Fruit fly (Drosophila melanogaster) ovary, adult (tissue): Measurements from ENCODE around the gene CG13994.
A peak's percentile ranks its signal among the peaks of the same experiment; 100 is the strongest.

Experiments
- CG17801 ChIP-seq: fragments of 200-800 bp; optimal IDR thresholded peaks from 2 replicates; lab custom pipeline; 2019; ENCODE audit warnings: missing biosample characterization, mild to moderate bottlenecking, missing genetic modification characterization, moderate library complexity; ENCODE audit not compliant: partially characterized antibody

Gene CG13994

DNA sequence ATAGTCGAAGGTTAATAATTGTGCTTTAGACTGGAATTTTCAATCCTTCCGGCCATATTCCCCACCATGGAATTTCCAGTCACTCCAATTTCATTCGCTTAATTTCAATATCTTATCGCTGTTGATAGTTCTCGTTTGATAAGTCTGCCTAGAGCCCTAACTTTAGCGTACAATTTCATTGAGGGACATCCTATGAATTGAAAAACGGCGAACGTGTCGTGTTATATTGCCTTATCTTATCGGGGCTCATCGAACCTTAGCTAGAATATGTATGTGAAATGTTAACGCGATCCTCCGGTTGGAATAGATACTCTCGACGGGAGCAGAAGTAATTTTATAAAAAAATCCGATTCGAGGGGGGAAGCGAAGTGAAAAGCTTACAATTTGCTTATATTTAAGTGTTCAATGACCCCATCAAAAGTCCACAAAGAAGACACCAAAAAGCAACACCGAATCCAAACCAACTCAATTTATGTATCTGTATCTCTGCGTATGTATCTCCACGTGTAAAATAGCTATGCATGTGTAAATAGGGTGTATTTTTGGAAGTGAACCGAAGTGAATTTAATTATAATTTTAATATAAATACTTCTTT, 26.9 kb downstream of the CG13994 start:
- no peak for TF ChIP-seq CG17801 (GFP tag; lab: Kevin White, UChicago)

DNA sequence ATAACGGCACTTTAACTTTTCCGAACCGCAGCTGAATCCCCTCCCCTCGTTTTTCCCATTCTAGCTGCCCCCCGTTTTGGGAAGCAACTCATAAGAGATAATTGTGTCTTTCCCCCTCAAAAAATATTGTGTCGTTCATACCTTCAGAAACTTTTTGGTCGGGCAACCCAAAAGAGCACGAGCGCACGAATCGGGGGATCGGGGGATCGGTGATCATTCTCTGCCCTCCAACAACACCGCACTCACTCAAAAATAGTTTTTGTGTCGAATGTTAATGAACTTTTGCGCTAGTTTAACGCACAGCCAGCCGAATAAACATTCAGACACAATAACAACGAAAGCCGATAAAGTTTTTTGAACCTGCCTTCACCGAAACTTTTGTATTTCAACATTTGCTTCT, 27.6 kb downstream of the CG13994 start:
- TF ChIP-seq CG17801 (GFP tag; lab: Kevin White, UChicago), result no peak

DNA sequence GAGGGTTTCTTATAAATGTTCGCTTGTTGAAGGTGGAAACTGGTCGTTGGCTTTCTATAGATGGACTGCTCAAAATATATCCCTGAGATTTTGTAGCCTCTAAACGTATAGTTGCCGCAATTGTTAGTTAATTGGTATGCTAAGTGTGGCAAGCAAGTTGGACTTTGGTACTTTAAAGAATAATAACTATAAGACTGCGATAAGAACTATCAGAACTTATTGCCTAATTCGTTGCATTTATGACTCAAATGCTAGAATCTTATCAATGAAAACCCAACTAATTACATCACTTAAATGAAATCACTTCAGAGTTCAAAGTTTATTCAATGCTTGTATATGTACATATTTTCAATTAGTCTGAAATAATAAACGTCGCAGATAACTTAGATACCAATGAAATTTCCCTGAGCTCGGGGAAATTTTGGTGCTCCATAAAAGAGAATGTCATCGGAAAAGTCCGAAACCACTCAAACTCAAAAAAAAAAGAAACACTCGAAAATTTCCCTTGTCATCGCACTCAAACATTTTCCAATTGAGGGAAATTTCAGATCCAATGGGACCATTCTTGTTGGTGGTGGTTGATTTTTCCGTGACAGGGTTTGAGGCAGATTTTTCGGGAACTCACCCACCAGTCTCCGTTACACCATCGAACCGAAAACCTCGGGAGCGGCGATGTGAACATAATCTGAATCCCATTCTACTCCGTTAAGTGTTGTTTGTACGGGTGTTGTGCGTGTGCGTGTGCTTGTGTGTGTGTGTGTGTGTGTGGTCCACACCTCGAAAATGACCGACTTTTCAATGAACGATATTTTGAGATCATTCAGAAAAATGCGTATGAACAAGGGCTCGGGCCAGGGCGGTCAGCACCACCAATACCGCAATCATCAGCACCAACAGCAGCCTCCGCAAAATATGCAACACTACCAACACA, 28.3 kb downstream of the CG13994 start, which contains the start of gene CG45075:
Gene CG45075, plus strand, starts transcription at position 627 of the 931 bp plus-strand sequence.
- no peak for TF ChIP-seq CG17801 (GFP tag; lab: Kevin White, UChicago)

DNA sequence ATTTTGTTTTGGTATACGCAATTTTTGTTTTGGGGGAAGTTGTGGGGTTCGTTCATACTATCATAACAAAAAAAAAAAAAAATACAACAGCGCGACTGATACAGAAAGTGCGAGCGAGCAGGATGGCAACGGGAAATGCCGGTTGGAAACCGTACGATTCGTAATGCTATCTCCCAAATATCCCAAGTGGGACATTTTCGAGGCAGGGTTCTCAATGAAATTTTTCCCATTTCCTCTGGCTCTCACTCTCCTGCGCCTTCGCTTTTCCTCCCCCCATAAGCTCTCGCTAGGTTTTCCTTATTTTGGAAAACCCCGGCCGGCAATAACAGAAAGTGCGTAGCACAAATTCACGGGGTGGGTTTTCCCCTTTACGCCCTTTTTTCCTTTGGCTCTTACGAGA, 29.5 kb downstream of the CG13994 start:
- no peak for TF ChIP-seq CG17801 (GFP tag; lab: Kevin White, UChicago)

DNA sequence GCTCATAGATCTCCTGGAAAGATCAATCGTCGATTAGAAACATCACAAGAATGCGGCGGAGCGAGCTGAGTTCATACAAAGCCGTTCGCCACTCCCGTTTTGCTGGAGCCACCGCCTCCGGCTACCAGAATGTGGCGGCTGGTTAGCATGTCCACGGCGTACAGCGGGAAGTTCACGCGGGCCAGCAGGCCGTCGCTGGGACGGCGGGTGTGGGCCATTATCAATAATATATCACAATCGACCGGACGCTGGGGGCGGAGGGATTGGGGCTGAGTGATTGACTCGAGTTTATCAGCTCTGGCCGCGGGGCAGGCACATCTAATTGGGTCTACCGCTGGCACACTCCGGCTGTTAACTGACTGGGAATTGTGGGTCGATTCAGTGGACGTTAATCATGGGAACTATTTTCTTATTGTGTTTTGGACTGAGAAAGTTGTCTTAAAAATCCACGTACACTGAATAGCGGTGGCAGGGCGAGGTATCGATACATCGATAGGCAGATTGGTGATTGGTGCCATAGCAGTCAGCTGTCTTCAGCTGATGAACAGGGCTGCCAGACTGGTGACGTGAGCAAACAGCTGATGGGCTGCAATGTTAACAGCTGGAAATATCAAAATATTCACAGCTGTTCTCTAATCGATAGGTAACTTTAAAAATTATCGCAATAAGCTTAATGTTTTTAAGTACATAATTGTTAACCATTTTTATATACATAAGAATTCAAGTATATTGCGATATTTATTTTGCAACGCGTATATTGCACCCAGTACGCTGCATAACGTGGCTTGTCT, 35.9 kb downstream of the CG13994 start, which contains the start of gene CG9175:
Gene CG9175, minus strand, starts transcription at position 488 of the 791 bp plus-strand sequence.
- peak; percentile 30 for TF ChIP-seq CG17801 (GFP tag; lab: Kevin White, UChicago)

DNA sequence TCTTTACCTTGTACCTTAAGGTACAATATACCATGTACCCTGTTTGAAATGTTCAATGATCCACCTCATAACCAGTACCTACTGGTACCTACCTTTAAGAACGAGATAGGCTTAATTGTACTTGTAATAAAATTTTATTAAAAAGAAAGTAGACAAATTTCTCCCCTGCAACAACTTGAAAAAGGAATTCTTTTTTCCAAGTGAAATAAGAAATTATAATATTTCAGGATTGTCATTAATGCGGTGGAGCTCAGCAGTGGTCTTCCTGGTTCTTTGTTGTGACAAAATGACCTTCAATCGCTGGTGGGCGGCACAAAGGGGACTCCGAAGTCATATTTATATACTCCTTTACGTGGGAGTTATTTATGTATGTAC, 36.5 kb downstream of the CG13994 start:
- no peak for TF ChIP-seq CG17801 (GFP tag; lab: Kevin White, UChicago)

DNA sequence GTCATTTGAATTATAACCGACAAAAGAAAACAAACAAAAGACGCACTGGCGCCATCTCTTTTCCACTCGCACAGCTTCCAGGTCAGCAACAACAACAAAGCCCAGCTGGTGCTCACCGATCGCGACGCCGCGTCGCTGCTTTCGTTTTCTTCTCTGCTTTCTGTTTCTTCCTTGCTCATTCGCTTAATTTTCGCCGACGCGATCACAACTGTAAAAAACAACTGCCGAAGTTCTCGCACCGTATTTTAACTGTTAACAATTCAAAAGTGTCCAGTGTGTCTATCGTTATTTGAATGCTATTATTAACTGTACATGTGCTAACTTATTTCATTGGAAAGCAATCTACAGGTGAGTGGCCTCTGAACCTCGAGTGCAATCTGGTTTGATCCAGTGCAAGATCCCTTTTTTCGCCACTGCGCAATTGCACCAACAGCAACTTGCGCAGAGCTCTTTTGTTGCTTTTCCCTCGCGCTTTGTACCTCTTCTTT, 37.5 kb downstream of the CG13994 start, which contains the start of gene stai:
Gene stai, plus strand, starts transcription at position 176 of the 488 bp plus-strand sequence.
- TF ChIP-seq CG17801 (GFP tag; lab: Kevin White, UChicago), result peak; percentile 59

DNA sequence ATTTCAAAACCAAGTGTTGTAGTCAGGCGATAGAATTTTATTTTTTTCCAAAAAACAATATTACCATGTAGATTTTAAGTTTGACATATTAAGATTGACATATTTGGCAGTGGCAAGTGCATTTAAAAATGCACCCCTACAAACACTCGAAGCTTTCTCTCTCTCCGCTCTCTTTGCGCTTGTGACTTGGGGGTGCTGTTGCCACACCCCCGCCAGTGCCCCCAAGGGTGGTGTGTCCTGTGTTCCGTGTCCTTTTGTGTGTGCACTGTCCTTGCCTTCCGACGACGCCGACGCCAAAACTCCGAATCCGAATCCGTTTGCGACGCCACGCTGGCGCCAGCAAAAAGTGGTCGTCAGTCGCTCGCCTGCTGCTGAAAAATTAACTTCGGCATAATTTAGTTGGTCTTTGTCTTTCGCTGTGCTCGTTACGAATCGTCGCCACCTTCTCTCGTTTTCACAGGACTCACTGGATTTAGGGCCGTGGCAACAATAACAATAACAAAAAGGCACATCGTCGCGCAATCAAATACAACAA, 46.6 kb downstream of the CG13994 start:
- TF ChIP-seq CG17801 (GFP tag; lab: Kevin White, UChicago), result no peak

DNA sequence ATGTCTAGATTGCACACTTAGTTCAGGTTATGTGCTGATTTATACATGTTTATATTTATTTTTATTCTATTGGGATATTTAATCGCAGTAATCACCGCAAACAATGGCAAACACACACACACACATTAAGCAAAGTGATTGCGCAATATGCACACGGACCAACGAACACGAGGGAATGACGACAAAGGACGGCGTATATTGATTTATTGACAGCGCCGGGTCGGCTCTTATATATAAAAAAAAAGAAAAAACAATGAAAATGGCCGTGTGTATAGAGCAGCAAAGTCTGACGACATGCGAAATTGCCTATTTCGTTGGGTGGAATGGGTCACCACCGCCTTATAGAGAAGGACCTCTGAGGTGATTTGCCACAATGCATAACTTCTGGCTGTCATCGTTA, 48.0 kb downstream of the CG13994 start:
- no peak for TF ChIP-seq CG17801 (GFP tag; lab: Kevin White, UChicago)
